Fruit fly (Drosophila melanogaster): ENCODE data around the gene trol.

trol gene

dm6 chrX:2585055-2585715 is 40.0 kb upstream of the trol start, which contains the start of gene CG13760 (continued):
- TF ChIP-seq CG9797 (GFP tag; optimal IDR thresholded peaks at IDR 0.05), result no peak
- no peak for TF ChIP-seq CG12219 (GFP tag; optimal IDR thresholded peaks at IDR 0.05)
- peak; percentile 13 for TF ChIP-seq nom (GFP tag; optimal IDR thresholded peaks at IDR 0.05)
- TF ChIP-seq Scr (GFP tag; IDR thresholded peaks at IDR 0.05; ENCODE audit: partially characterized antibody), result 0 out of 2 replicates have a peak, but pooled peaks have one; percentile 20
- peak; percentile 6 for TF ChIP-seq CG11504 (tag; optimal IDR thresholded peaks at IDR 0.05)
- TF ChIP-seq cg (GFP tag; optimal IDR thresholded peaks at IDR 0.05), result no peak
- TF ChIP-seq lov (optimal IDR thresholded peaks at IDR 0.05), result no peak
- no peak for TF ChIP-seq lov (GFP tag; IDR thresholded peaks at IDR 0.05)
- TF ChIP-seq Elba2 (GFP tag; optimal IDR thresholded peaks at IDR 0.05), result peak; percentile 56
- peak; percentile 19 for TF ChIP-seq CG10267 (tag; optimal IDR thresholded peaks at IDR 0.05)
- TF ChIP-seq gfzf (GFP tag; optimal IDR thresholded peaks at IDR 0.05), result no peak
- TF ChIP-seq D (optimal IDR thresholded peaks at IDR 0.05), result no peak
- TF ChIP-seq D (GFP tag; optimal IDR thresholded peaks at IDR 0.05), result no peak
- TF ChIP-seq CG8359 (GFP tag; optimal IDR thresholded peaks at IDR 0.05; ENCODE audit: borderline replicate concordance), result no peak
- no peak for TF ChIP-seq zen (tag; optimal IDR thresholded peaks at IDR 0.05)
- TF ChIP-seq pho (GFP tag; optimal IDR thresholded peaks at IDR 0.05), result no peak
- TF ChIP-seq Mes4 (GFP tag; optimal IDR thresholded peaks at IDR 0.05), result no peak
- TF ChIP-seq MESR4 (GFP tag; optimal IDR thresholded peaks at IDR 0.05), result peak; percentile 53
- peak; percentile 13; the same call in 1 of the 2 replicates for TF ChIP-seq amos (GFP tag; IDR thresholded peaks at IDR 0.05; ENCODE audit: partially characterized antibody)
- TF ChIP-seq psq (GFP tag; optimal IDR thresholded peaks at IDR 0.05), result no peak
- TF ChIP-seq inv (GFP tag; IDR thresholded peaks at IDR 0.05; ENCODE audit: partially characterized antibody), result no peak
- no peak for TF ChIP-seq gsb-n (tag; optimal IDR thresholded peaks at IDR 0.05)
- TF ChIP-seq Drgx (GFP tag; IDR thresholded peaks at IDR 0.05), result no peak
- TF ChIP-seq HLH4C (GFP tag; IDR thresholded peaks at IDR 0.05; ENCODE audit: partially characterized antibody), result 0 out of 3 replicates have a peak, but pooled peaks have one; percentile 8
- TF ChIP-seq CG34422 (GFP tag; IDR thresholded peaks at IDR 0.05), result no peak
- TF ChIP-seq crp (GFP tag; optimal IDR thresholded peaks at IDR 0.05), result no peak
- TF ChIP-seq nmo (GFP tag; optimal IDR thresholded peaks at IDR 0.05), result peak; percentile 30
- TF ChIP-seq gcm (GFP tag; optimal IDR thresholded peaks at IDR 0.05), result no peak

- TF ChIP-seq HmgD (GFP tag; optimal IDR thresholded peaks at IDR 0.05), result peak; percentile 63
- no peak for TF ChIP-seq hkb (optimal IDR thresholded peaks at IDR 0.05)
- TF ChIP-seq hkb (GFP tag; IDR thresholded peaks at IDR 0.05), result peak; percentile 80
- peak; percentile 71 for TF ChIP-seq shn (GFP tag; optimal IDR thresholded peaks at IDR 0.05)
- TF ChIP-seq CG34422 (GFP tag; IDR thresholded peaks at IDR 0.05), result peak; percentile 75; the same call in 2 of the 3 replicates
- peak; percentile 65 for TF ChIP-seq CG6683 (GFP tag; optimal IDR thresholded peaks at IDR 0.05)
- TF ChIP-seq ERR (GFP tag; optimal IDR thresholded peaks at IDR 0.05), result peak; percentile 60
- TF ChIP-seq az2 (GFP tag; optimal IDR thresholded peaks at IDR 0.05), result peak; percentile 58
- no peak for TF ChIP-seq CG4282 (GFP tag; optimal IDR thresholded peaks at IDR 0.05)
- TF ChIP-seq Med (GFP tag), result peak; percentile 97
- TF ChIP-seq CG11085 (GFP tag; IDR thresholded peaks at IDR 0.05), result peak; percentile 79; the same call in 1 of the 2 replicates
- TF ChIP-seq otp (GFP tag; IDR thresholded peaks at IDR 0.05), result peak; percentile 65; the same call in 2 of the 3 replicates
- peak; percentile 59 for TF ChIP-seq CG12219 (GFP tag; optimal IDR thresholded peaks at IDR 0.05)
- TF ChIP-seq sc (optimal IDR thresholded peaks at IDR 0.05), result no peak
- no peak for TF ChIP-seq sc (GFP tag; optimal IDR thresholded peaks at IDR 0.05)
- peak; percentile 58; the same call in 2 of the 3 replicates for TF ChIP-seq CG11560 (tag; IDR thresholded peaks at IDR 0.05)
- TF ChIP-seq dm (GFP tag; optimal IDR thresholded peaks at IDR 0.05), result peak; percentile 44
- no peak for TF ChIP-seq CG7271 (tag; optimal IDR thresholded peaks at IDR 0.05)
- TF ChIP-seq Dek (tag; optimal IDR thresholded peaks at IDR 0.05), result peak; percentile 67
- no peak for TF ChIP-seq danr (GFP tag; IDR thresholded peaks at IDR 0.05)
- peak; percentile 13 for TF ChIP-seq pzg (GFP tag; optimal IDR thresholded peaks at IDR 0.05)
- no peak for TF ChIP-seq CG16813 (GFP tag; IDR thresholded peaks at IDR 0.05; ENCODE audit: partially characterized antibody)
- no peak for TF ChIP-seq dan (GFP tag; IDR thresholded peaks at IDR 0.05)
These were observed 36.7 kb upstream of the trol start for dm6 chrX:2581793-2582503.
